Fruit fly (Drosophila melanogaster) whole organism, embryonic: ENCODE results near the gene Naam.
A peak's percentile ranks its signal among the peaks of the same experiment; 100 is the strongest.

Source experiments
- Adf1 ChIP-seq: fragments of 200-800 bp; sonication (Bioruptor generic); IDR thresholded peaks from 2 replicates; pipeline ENCODE4 v1.3.6; 2022; ENCODE audit warnings: missing biosample characterization, missing genetic modification characterization
- Atf-2 ChIP-seq: fragments of 200-800 bp; sonication (Bioruptor generic); optimal IDR thresholded peaks from 2 replicates; lab custom pipeline; 2016; ENCODE audit warnings: missing biosample characterization, missing genetic modification characterization
- BEAF-32 ChIP-seq: fragments of 200-800 bp; sonication (Bioruptor generic); optimal IDR thresholded peaks from 3 replicates; lab custom pipeline; 2017; ENCODE audit warnings: missing biosample characterization, missing genetic modification characterization, mild to moderate bottlenecking, moderate library complexity, missing genetic modification reagents
- Bgb ChIP-seq: fragments of 200-800 bp; sonication (Bioruptor generic); IDR thresholded peaks from 2 replicates; pipeline ENCODE4 v1.3.6; 2022; ENCODE audit warnings: missing biosample characterization, missing genetic modification characterization; ENCODE audit not compliant: partially characterized antibody
- CG10959 ChIP-seq: fragments of 200-800 bp; sonication (Bioruptor generic); IDR thresholded peaks from 2 replicates; pipeline ENCODE4 v1.3.6; 2022; ENCODE audit warnings: missing biosample characterization, missing genetic modification characterization
- CG11504 ChIP-seq: fragments of 200-800 bp; sonication (Bioruptor generic); optimal IDR thresholded peaks from 3 replicates; lab custom pipeline; 2019; ENCODE audit warnings: missing biosample characterization, mild to moderate bottlenecking, missing genetic modification characterization, moderate library complexity
- CG12659 ChIP-seq: fragments of 200-800 bp; sonication (Bioruptor generic); optimal IDR thresholded peaks from 3 replicates; lab custom pipeline; 2017; ENCODE audit warnings: mild to moderate bottlenecking, missing biosample characterization, missing genetic modification reagents, missing genetic modification characterization
- CG14014 ChIP-seq: fragments of 200-800 bp; sonication (Bioruptor generic); IDR thresholded peaks from 2 replicates; pipeline ENCODE4 v1.3.6; 2022; ENCODE audit warnings: missing biosample characterization, missing genetic modification characterization
- CG1529 ChIP-seq: fragments of 200-800 bp; sonication (Bioruptor generic); optimal IDR thresholded peaks from 3 replicates; lab custom pipeline; 2018; ENCODE audit warnings: missing biosample characterization, missing genetic modification characterization
- CG1792 ChIP-seq: fragments of 200-800 bp; sonication (Bioruptor generic); optimal IDR thresholded peaks from 2 replicates; lab custom pipeline; 2016; ENCODE audit warnings: missing biosample characterization, missing genetic modification characterization
- CG18011 ChIP-seq: fragments of 200-800 bp; sonication (Bioruptor generic); optimal IDR thresholded peaks from 2 replicates; lab custom pipeline; 2017; ENCODE audit warnings: missing biosample characterization, missing genetic modification characterization, mild to moderate bottlenecking, moderate library complexity, missing genotype
- CG18599 ChIP-seq: fragments of 200-800 bp; sonication (Bioruptor generic); optimal IDR thresholded peaks from 3 replicates; lab custom pipeline; 2017; ENCODE audit warnings: missing biosample characterization, missing genetic modification characterization, mild to moderate bottlenecking, moderate library complexity, missing genetic modification reagents
- CG18764 ChIP-seq: fragments of 200-800 bp; sonication (Bioruptor generic); optimal IDR thresholded peaks from 3 replicates; lab custom pipeline; 2016; ENCODE audit warnings: missing biosample characterization, missing genetic modification characterization
- CG2120 ChIP-seq: fragments of 200-800 bp; sonication (Bioruptor generic); optimal IDR thresholded peaks from 3 replicates; lab custom pipeline; 2016; ENCODE audit warnings: missing biosample characterization, missing genetic modification characterization
- CG2202 ChIP-seq: fragments of 200-800 bp; sonication (Bioruptor generic); optimal IDR thresholded peaks from 2 replicates; lab custom pipeline; 2018; ENCODE audit warnings: missing biosample characterization, mild to moderate bottlenecking, missing genetic modification characterization
- CG3838 ChIP-seq: fragments of 200-800 bp; sonication (Bioruptor generic); optimal IDR thresholded peaks from 3 replicates; lab custom pipeline; 2016; ENCODE audit warnings: missing biosample characterization, missing genetic modification characterization
- CG3847 ChIP-seq: fragments of 200-800 bp; sonication (Bioruptor generic); IDR thresholded peaks from 2 replicates; pipeline ENCODE4 v1.3.6; 2022; ENCODE audit warnings: missing biosample characterization, missing genetic modification characterization
- CG4360 ChIP-seq: fragments of 200-800 bp; sonication (Bioruptor generic); IDR thresholded peaks from 2 replicates; pipeline ENCODE4 v1.3.6; 2022; ENCODE audit warnings: missing biosample characterization, missing genetic modification characterization
- CG5245 ChIP-seq: fragments of 200-800 bp; sonication (Bioruptor generic); optimal IDR thresholded peaks from 3 replicates; lab custom pipeline; 2016; ENCODE audit warnings: missing biosample characterization, missing genetic modification characterization
- CG6654 ChIP-seq: fragments of 200-800 bp; sonication (Bioruptor generic); optimal IDR thresholded peaks from 2 replicates; lab custom pipeline; 2017; ENCODE audit warnings: missing biosample characterization, mild to moderate bottlenecking, missing genetic modification characterization
- CG6813 ChIP-seq: fragments of 200-800 bp; sonication (Bioruptor generic); optimal IDR thresholded peaks from 2 replicates; lab custom pipeline; 2017; ENCODE audit warnings: missing biosample characterization, missing genetic modification characterization, mild to moderate bottlenecking, moderate library complexity, missing genetic modification reagents
- CG8924 ChIP-seq: fragments of 200-800 bp; optimal IDR thresholded peaks from 3 replicates; lab custom pipeline; 2019; ENCODE audit warnings: missing biosample characterization, mild to moderate bottlenecking, missing genetic modification characterization, moderate library complexity
- CG9932 ChIP-seq: fragments of 200-800 bp; sonication (Bioruptor generic); IDR thresholded peaks from 2 replicates; pipeline ENCODE4 v1.3.6; 2022; ENCODE audit warnings: missing biosample characterization, missing genetic modification characterization
- Camta ChIP-seq: fragments of 200-800 bp; sonication (Bioruptor generic); optimal IDR thresholded peaks from 2 replicates; lab custom pipeline; 2016; ENCODE audit warnings: missing biosample characterization, missing genetic modification characterization
- Dip3 ChIP-seq: fragments of 200-800 bp; sonication (Bioruptor generic); optimal IDR thresholded peaks from 3 replicates; lab custom pipeline; 2016; ENCODE audit warnings: missing biosample characterization, missing genetic modification characterization
- HmgD ChIP-seq: fragments of 200-800 bp; sonication (Bioruptor generic); optimal IDR thresholded peaks from 3 replicates; lab custom pipeline; 2016; ENCODE audit warnings: missing biosample characterization, missing genetic modification characterization
- HmgZ ChIP-seq: fragments of 200-800 bp; sonication (Bioruptor generic); optimal IDR thresholded peaks from 2 replicates; lab custom pipeline; 2018; ENCODE audit warnings: missing biosample characterization, mild to moderate bottlenecking, missing genetic modification characterization
- Hr51 ChIP-seq, 2 experiments: fragments of 200-800 bp; sonication (Bioruptor generic); optimal IDR thresholded peaks; 2 replicates in 1 of 2; 3 replicates in 1 of 2; lab custom pipeline; 2016 to 2018; ENCODE audit warnings: missing biosample characterization in 2 of 2, missing genetic modification characterization in 2 of 2, mild to moderate bottlenecking in 1 of 2, moderate library complexity in 1 of 2
- Meics ChIP-seq: fragments of 200-800 bp; sonication (Bioruptor generic); optimal IDR thresholded peaks from 2 replicates; lab custom pipeline; 2017; ENCODE audit warnings: missing biosample characterization, mild to moderate bottlenecking, missing genetic modification characterization
- Oli ChIP-seq: fragments of 200-800 bp; sonication (Bioruptor generic); optimal IDR thresholded peaks from 2 replicates; lab custom pipeline; 2018; ENCODE audit warnings: missing biosample characterization, mild to moderate bottlenecking, missing genetic modification characterization, moderate library complexity
- Sox100B ChIP-seq: fragments of 200-800 bp; sonication (Bioruptor generic); optimal IDR thresholded peaks from 3 replicates; lab custom pipeline; 2018; ENCODE audit warnings: missing biosample characterization, mild to moderate bottlenecking, missing genetic modification characterization
- Tbp ChIP-seq: fragments of >200 bp; optimal IDR thresholded peaks from 2 replicates; lab custom pipeline; 2018; ENCODE audit warnings: missing biosample characterization, missing genetic modification characterization
- Vsx1 ChIP-seq: fragments of 200-800 bp; sonication (Bioruptor generic); optimal IDR thresholded peaks from 2 replicates; lab custom pipeline; 2017; ENCODE audit warnings: missing biosample characterization, mild to moderate bottlenecking, missing genetic modification characterization, missing genetic modification reagents
- amos ChIP-seq: fragments of 200-800 bp; sonication (Bioruptor generic); IDR thresholded peaks from 2 replicates; pipeline ENCODE4 v1.3.6; 2022; ENCODE audit warnings: missing biosample characterization, missing genetic modification characterization; ENCODE audit not compliant: partially characterized antibody
- ash1 ChIP-seq: fragments of 200-800 bp; sonication (Bioruptor generic); optimal IDR thresholded peaks from 2 replicates; lab custom pipeline; 2018; ENCODE audit warnings: missing biosample characterization, mild to moderate bottlenecking, missing genetic modification characterization
- ato ChIP-seq: fragments of 200-800 bp; sonication (Bioruptor generic); IDR thresholded peaks from 2 replicates; pipeline ENCODE4 v1.3.6; 2022; ENCODE audit warnings: missing biosample characterization, missing genetic modification characterization; ENCODE audit not compliant: partially characterized antibody
- cg ChIP-seq: fragments of 200-800 bp; sonication (Bioruptor generic); optimal IDR thresholded peaks from 3 replicates; lab custom pipeline; 2019; ENCODE audit warnings: missing biosample characterization, mild to moderate bottlenecking, missing genetic modification characterization, moderate library complexity
- chif ChIP-seq, 2 experiments: fragments of 200-800 bp; sonication (Bioruptor generic); optimal IDR thresholded peaks; 3 replicates each; lab custom pipeline; 2016; ENCODE audit warnings: missing biosample characterization in 2 of 2, missing genetic modification characterization in 2 of 2
- crc ChIP-seq: fragments of 200-800 bp; sonication (Bioruptor generic); optimal IDR thresholded peaks from 2 replicates; lab custom pipeline; 2016; ENCODE audit warnings: missing biosample characterization, missing genetic modification characterization
- ems ChIP-seq: fragments of 200-800 bp; sonication (Bioruptor generic); optimal IDR thresholded peaks from 3 replicates; lab custom pipeline; 2016; ENCODE audit warnings: missing biosample characterization, missing genetic modification characterization
- eyg ChIP-seq: fragments of 200-800 bp; sonication (Bioruptor generic); optimal IDR thresholded peaks from 3 replicates; lab custom pipeline; 2016; ENCODE audit warnings: missing biosample characterization, missing genetic modification characterization
- fd64A ChIP-seq: fragments of 200-800 bp; sonication (Bioruptor generic); optimal IDR thresholded peaks from 3 replicates; lab custom pipeline; 2018; ENCODE audit warnings: missing biosample characterization, mild to moderate bottlenecking, missing genetic modification characterization
- fu2 ChIP-seq: fragments of 200-800 bp; sonication (Bioruptor generic); optimal IDR thresholded peaks from 2 replicates; lab custom pipeline; 2016; ENCODE audit warnings: missing biosample characterization, missing genetic modification characterization
- gro ChIP-seq: fragments of 200-800 bp; sonication (Bioruptor generic); optimal IDR thresholded peaks from 2 replicates; lab custom pipeline; 2016; ENCODE audit warnings: missing biosample characterization, missing genetic modification characterization
- kay ChIP-seq: fragments of 200-800 bp; sonication (Bioruptor generic); optimal IDR thresholded peaks from 2 replicates; lab custom pipeline; 2016; ENCODE audit warnings: missing biosample characterization, missing genetic modification characterization
- pb ChIP-seq: fragments of 200-800 bp; sonication (Bioruptor generic); optimal IDR thresholded peaks from 3 replicates; lab custom pipeline; 2016; ENCODE audit warnings: missing biosample characterization, missing genetic modification characterization
- psq ChIP-seq: fragments of 200-800 bp; sonication (Bioruptor generic); optimal IDR thresholded peaks from 2 replicates; lab custom pipeline; 2017; ENCODE audit warnings: missing biosample characterization, missing genetic modification characterization
- slou ChIP-seq: fragments of 200-800 bp; sonication (Bioruptor generic); optimal IDR thresholded peaks from 3 replicates; lab custom pipeline; 2016; ENCODE audit warnings: missing biosample characterization, missing genetic modification characterization
- trem ChIP-seq: fragments of 200-800 bp; optimal IDR thresholded peaks from 3 replicates; lab custom pipeline; 2019; ENCODE audit warnings: missing biosample characterization, mild to moderate bottlenecking, missing genetic modification characterization, moderate library complexity
- trh ChIP-seq: fragments of 200-800 bp; sonication (Bioruptor generic); optimal IDR thresholded peaks from 2 replicates; lab custom pipeline; 2016; ENCODE audit warnings: missing biosample characterization, missing genetic modification characterization
- vnd ChIP-seq: fragments of 200-800 bp; sonication (Bioruptor generic); IDR thresholded peaks from 3 replicates; pipeline ENCODE4 v1.3.6; 2022; ENCODE audit warnings: missing biosample characterization, missing genetic modification characterization; ENCODE audit not compliant: partially characterized antibody

The Naam gene

dm6 chr3R:19623606-19624005 is 47.6 kb upstream of the Naam start (continued):
- TF ChIP-seq CG12659 (GFP tag; lab: Kevin White, UChicago), result peak; percentile 33
- no peak for TF ChIP-seq BEAF-32 (GFP tag; lab: Kevin White, UChicago)
- TF ChIP-seq Adf1, result no peak
- TF ChIP-seq Atf-2 (GFP tag; lab: Kevin White, UChicago), result peak; percentile 53
- TF ChIP-seq Tbp (GFP tag; lab: Kevin White, UChicago), result no peak
- no peak for TF ChIP-seq HmgD (GFP tag; lab: Kevin White, UChicago)
- peak; percentile 28 for TF ChIP-seq Sox100B (GFP tag; lab: Kevin White, UChicago)
- no peak for TF ChIP-seq amos (GFP tag; lab: Robert Waterston, UW)
- peak; percentile 45 for TF ChIP-seq CG5245
- TF ChIP-seq CG18011 (GFP tag; lab: Kevin White, UChicago), result no peak
- peak; percentile 27 for TF ChIP-seq CG1792
- TF ChIP-seq CG2120 (GFP tag; lab: Kevin White, UChicago), result peak; percentile 58
- TF ChIP-seq Camta (GFP tag; lab: Kevin White, UChicago), result peak; percentile 37
- TF ChIP-seq Dip3 (GFP tag; lab: Kevin White, UChicago), result peak; percentile 29
- no peak for TF ChIP-seq ash1
- peak; percentile 46; the same call in 1 of the 2 replicates for TF ChIP-seq CG3847
- no peak for TF ChIP-seq CG3838
- TF ChIP-seq pb (GFP tag; lab: Kevin White, UChicago), result peak; percentile 54
- TF ChIP-seq kay (GFP tag; lab: Kevin White, UChicago), result no peak
- TF ChIP-seq trem (tag; lab: Kevin White, UChicago), result peak; percentile 11
- TF ChIP-seq CG2202, result no peak
- peak; percentile 26 for TF ChIP-seq CG6813 (GFP tag; lab: Kevin White, UChicago)
- peak; percentile 68 for TF ChIP-seq CG14014 (GFP tag; lab: Robert Waterston, UW)
- peak; percentile 21 for TF ChIP-seq CG1529 (GFP tag; lab: Kevin White, UChicago)
- no peak for TF ChIP-seq vnd (GFP tag; lab: Robert Waterston, UW)
- TF ChIP-seq eyg, result no peak
- TF ChIP-seq ato, result no peak
- TF ChIP-seq CG18599, result peak; percentile 55
- TF ChIP-seq Hr51 (GFP tag; optimal IDR thresholded peaks at IDR 0.05; lab: Kevin White, UChicago), result peak in 1 of 2 experiments; percentile 61
- TF ChIP-seq Vsx1 (GFP tag; lab: Kevin White, UChicago), result peak; percentile 44
- peak; percentile 73 for TF ChIP-seq Oli (tag; lab: Kevin White, UChicago)
- TF ChIP-seq Bgb (GFP tag; lab: Robert Waterston, UW), result no peak
- TF ChIP-seq Meics (GFP tag; lab: Kevin White, UChicago), result peak; percentile 43
- TF ChIP-seq psq (GFP tag; lab: Kevin White, UChicago), result no peak
- peak; percentile 21 to 48 for TF ChIP-seq chif (GFP tag; optimal IDR thresholded peaks at IDR 0.05; lab: Kevin White, UChicago)
- peak; percentile 61 for TF ChIP-seq ems (GFP tag; lab: Kevin White, UChicago)
- peak; percentile 74 for TF ChIP-seq CG11504 (tag; lab: Kevin White, UChicago)
- TF ChIP-seq CG10959 (GFP tag; lab: Robert Waterston, UW), result no peak
- no peak for TF ChIP-seq CG4360 (GFP tag; lab: Robert Waterston, UW)
- TF ChIP-seq CG8924 (tag; lab: Kevin White, UChicago), result peak; percentile 19
- TF ChIP-seq fd64A (GFP tag; lab: Kevin White, UChicago), result no peak
- TF ChIP-seq CG9932 (GFP tag; lab: Robert Waterston, UW), result peak; percentile 54; the same call in 1 of the 2 replicates
- TF ChIP-seq trh (GFP tag; lab: Kevin White, UChicago), result peak; percentile 19
- peak; percentile 13 for TF ChIP-seq crc (GFP tag; lab: Kevin White, UChicago)
- no peak for TF ChIP-seq cg
- no peak for TF ChIP-seq HmgZ
- no peak for TF ChIP-seq slou
- peak; percentile 44 for TF ChIP-seq CG18764 (GFP tag; lab: Kevin White, UChicago)
- peak; percentile 27 for TF ChIP-seq gro (GFP tag; lab: Kevin White, UChicago)
- TF ChIP-seq fu2 (GFP tag; lab: Kevin White, UChicago), result peak; percentile 48
- no peak for TF ChIP-seq CG6654 (GFP tag; lab: Kevin White, UChicago)
